Fruit fly (Drosophila melanogaster) S2 (cell line): ENCODE results near the gene CG14435.
A peak's percentile ranks its signal among the peaks of the same experiment; 100 is the strongest.

ENCODE experiments used
- CG8478 ChIP-seq: fragments of >200 bp; optimal IDR thresholded peaks from 2 replicates; lab custom pipeline; 2018
- CTCF ChIP-seq, 2 experiments: fragments of >200 bp; optimal IDR thresholded peaks; 2 replicates each; lab custom pipeline; 2018

- TF ChIP-seq CG8478 (lab: Kevin White, UChicago) = no peak
- TF ChIP-seq CTCF (optimal IDR thresholded peaks at IDR 0.05; lab: Kevin White, UChicago) = peak; percentile 40 to 51
These were observed 23.0 kb downstream of the CG14435 start, which contains the start of the genes Nf-YC and xit for dm6 chrX:6820703-6821102.
